Worm (Caenorhabditis elegans): ENCODE results near the gene T14G8.4.

- TF ChIP-seq W03F9.2 (tag; optimal IDR thresholded peaks at IDR 0.05): no peak
- TF ChIP-seq him-1 (tag; optimal IDR thresholded peaks at IDR 0.05): no peak
- TF ChIP-seq dao-5 (tag; optimal IDR thresholded peaks at IDR 0.05): no peak
These were observed 46.2 kb upstream of the T14G8.4 start for ce11 chrX:12909910-12910309.
